Fruit fly (Drosophila melanogaster): ENCODE data around the gene Ge-1.
A peak's percentile ranks its signal among the peaks of the same experiment; 100 is the strongest.

Gene Ge-1

DNA sequence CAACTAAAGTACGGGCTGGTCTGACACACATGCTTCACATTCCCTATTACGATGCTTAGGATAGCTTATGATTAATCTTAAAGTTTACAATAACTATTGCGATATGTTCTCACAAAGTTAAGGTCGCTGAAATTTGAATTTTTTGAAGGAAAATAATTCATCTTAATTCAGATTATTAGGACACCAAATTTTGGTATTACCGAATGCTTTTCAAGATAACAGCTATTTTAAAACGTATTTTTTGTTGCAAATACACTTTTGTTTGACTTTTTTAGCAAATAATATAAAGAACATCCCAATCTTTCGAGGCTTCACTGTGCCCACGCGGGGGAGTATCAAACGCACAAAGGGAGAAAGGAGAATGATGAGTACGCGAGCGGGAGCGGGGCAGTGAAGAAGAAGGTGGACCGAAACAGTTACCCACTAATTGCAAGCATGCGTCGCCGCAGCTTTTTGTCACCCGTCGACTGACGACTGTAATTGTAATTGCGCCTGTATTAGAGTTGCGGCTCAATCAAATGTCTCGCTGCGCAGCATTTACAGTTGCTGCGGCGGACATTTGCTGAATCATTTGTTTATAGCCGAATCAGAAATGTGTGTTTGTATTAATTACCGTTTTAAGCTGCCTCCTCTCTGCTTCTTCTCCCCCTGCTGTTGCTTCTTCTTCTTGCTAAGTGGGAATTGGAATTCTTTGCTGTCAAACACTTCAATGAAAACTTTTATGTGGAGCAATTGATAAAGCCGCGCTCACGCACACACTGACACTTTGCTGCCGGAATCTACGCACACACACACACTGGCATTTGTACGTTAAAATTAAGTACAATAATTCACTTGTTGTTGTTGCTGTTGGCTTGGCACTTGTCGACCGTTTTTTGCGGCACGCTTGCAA, 34.5 kb downstream of the Ge-1 start (continued):
- TF ChIP-seq jigr1 (GFP tag; IDR thresholded peaks at IDR 0.05) = no peak
- peak; percentile 37; the same call in 2 of the 3 replicates for TF ChIP-seq row (GFP tag; IDR thresholded peaks at IDR 0.05)
- peak; percentile 30 for TF ChIP-seq zfh2 (GFP tag; optimal IDR thresholded peaks at IDR 0.05)
- TF ChIP-seq lmd (GFP tag; IDR thresholded peaks at IDR 0.05) = peak; percentile 34; the same call in 1 of the 2 replicates
- TF ChIP-seq tll (GFP tag; optimal IDR thresholded peaks at IDR 0.05) = no peak
- no peak for TF ChIP-seq NK7.1 (GFP tag; optimal IDR thresholded peaks at IDR 0.05)
- TF ChIP-seq CG15696 (tag; optimal IDR thresholded peaks at IDR 0.05) = no peak
- no peak for TF ChIP-seq vvl (GFP tag; IDR thresholded peaks at IDR 0.05)
- TF ChIP-seq chif (GFP tag; optimal IDR thresholded peaks at IDR 0.05) = no peak
- no peak for TF ChIP-seq CG3847 (GFP tag; IDR thresholded peaks at IDR 0.05)
- no peak for TF ChIP-seq YL-1 (GFP tag; optimal IDR thresholded peaks at IDR 0.05)
- no peak for TF ChIP-seq Hmr (GFP tag; optimal IDR thresholded peaks at IDR 0.05)
- TF ChIP-seq Jarid2 (GFP tag; optimal IDR thresholded peaks at IDR 0.05) = no peak
- TF ChIP-seq phol (tag; optimal IDR thresholded peaks at IDR 0.05) = peak; percentile 1
- TF ChIP-seq H15 (GFP tag; IDR thresholded peaks at IDR 0.05) = 0 out of 3 replicates have a peak, but pooled peaks have one; percentile 28
- no peak for TF ChIP-seq dmrt11E (tag; optimal IDR thresholded peaks at IDR 0.05)
- TF ChIP-seq HLH54F (GFP tag; optimal IDR thresholded peaks at IDR 0.05) = peak; percentile 48
- TF ChIP-seq trem (tag; optimal IDR thresholded peaks at IDR 0.05) = no peak
- TF ChIP-seq NfI (GFP tag; optimal IDR thresholded peaks at IDR 0.05) = no peak
- TF ChIP-seq Hand (GFP tag; optimal IDR thresholded peaks at IDR 0.05) = no peak

DNA sequence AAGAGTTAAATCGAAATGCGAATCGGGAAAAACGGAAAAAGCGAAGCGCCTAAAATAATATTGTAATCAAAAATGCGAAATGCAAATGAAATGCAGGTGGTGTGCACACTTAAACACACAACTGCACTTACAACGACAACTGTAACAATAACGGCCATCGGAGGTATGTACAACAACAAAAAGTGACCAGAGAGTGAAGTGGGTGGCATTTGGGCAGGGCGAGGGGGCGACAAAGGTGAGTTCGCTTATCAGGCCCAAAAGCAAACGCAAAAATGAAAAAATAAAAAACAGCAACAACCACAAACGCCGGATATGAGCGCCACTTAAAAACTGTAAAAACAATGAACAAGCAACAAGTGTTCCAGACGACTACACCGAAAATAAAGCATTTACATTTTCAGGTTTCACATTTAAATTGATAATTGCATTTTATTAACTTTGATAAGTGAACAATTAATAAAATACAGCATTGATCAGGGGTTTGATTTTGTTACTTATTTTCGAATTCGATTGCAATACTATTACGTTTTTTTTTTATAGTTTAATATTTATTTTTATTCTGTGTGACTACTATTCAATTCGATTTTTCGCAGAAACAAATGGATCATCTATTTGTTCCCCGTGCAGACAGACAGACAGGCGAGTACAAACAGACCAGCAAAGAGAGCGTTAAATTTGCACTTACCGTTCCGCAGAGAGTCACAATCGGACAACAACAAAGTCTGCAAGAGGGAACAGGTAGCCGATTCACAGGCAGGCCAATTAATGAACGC, 35.4 kb downstream of the Ge-1 start:
- no peak for TF ChIP-seq pita (GFP tag; optimal IDR thresholded peaks at IDR 0.05)
- TF ChIP-seq zen2 (GFP tag; IDR thresholded peaks at IDR 0.05; ENCODE audit: partially characterized antibody) = no peak
- TF ChIP-seq CG7786 (GFP tag; optimal IDR thresholded peaks at IDR 0.05) = no peak
- TF ChIP-seq Atf3 (GFP tag; optimal IDR thresholded peaks at IDR 0.05) = no peak
- no peak for TF ChIP-seq CTCF (GFP tag; optimal IDR thresholded peaks at IDR 0.05)
- no peak for TF ChIP-seq Usf (GFP tag; optimal IDR thresholded peaks at IDR 0.05)
- peak; percentile 66; the same call in 2 of the 3 replicates for TF ChIP-seq dysf (GFP tag; IDR thresholded peaks at IDR 0.05)
- TF ChIP-seq Adf1 (GFP tag; IDR thresholded peaks at IDR 0.05) = no peak
- TF ChIP-seq tx (GFP tag; optimal IDR thresholded peaks at IDR 0.05) = no peak
- no peak for TF ChIP-seq CG1024 (GFP tag; IDR thresholded peaks at IDR 0.05)
- TF ChIP-seq sc (optimal IDR thresholded peaks at IDR 0.05) = no peak
- no peak for TF ChIP-seq sc (GFP tag; optimal IDR thresholded peaks at IDR 0.05)
- TF ChIP-seq GATAe (GFP tag; conservative IDR thresholded peaks at IDR 0.05) = no peak
- no peak for TF ChIP-seq CG17359 (tag; optimal IDR thresholded peaks at IDR 0.05)
- TF ChIP-seq CG16813 (GFP tag; IDR thresholded peaks at IDR 0.05; ENCODE audit: partially characterized antibody) = no peak
- TF ChIP-seq CG10565 (GFP tag; optimal IDR thresholded peaks at IDR 0.05) = no peak
- no peak for TF ChIP-seq bowl (GFP tag; IDR thresholded peaks at IDR 0.05)
- no peak for TF ChIP-seq ems (GFP tag; optimal IDR thresholded peaks at IDR 0.05)
- peak; percentile 38 for TF ChIP-seq NfI (GFP tag; optimal IDR thresholded peaks at IDR 0.05)
- peak; percentile 48; the same call in 1 of the 3 replicates for TF ChIP-seq CG34422 (GFP tag; IDR thresholded peaks at IDR 0.05)
- TF ChIP-seq CG14965 (GFP tag; optimal IDR thresholded peaks at IDR 0.05; ENCODE audit: borderline replicate concordance) = no peak
- no peak; the same call in 1 of the 2 replicates for TF ChIP-seq CG11247 (GFP tag; IDR thresholded peaks at IDR 0.05)
- TF ChIP-seq CoRest (tag; optimal IDR thresholded peaks at IDR 0.05) = peak; percentile 58
- peak; percentile 55 for TF ChIP-seq CG31224 (GFP tag; IDR thresholded peaks at IDR 0.05)
- TF ChIP-seq mld (GFP tag; IDR thresholded peaks at IDR 0.05; ENCODE audit: partially characterized antibody) = no peak
- TF ChIP-seq croc (GFP tag; conservative IDR thresholded peaks at IDR 0.05) = no peak
- TF ChIP-seq CG10979 (tag; optimal IDR thresholded peaks at IDR 0.05) = no peak
- no peak for TF ChIP-seq HLH54F (GFP tag; optimal IDR thresholded peaks at IDR 0.05)
- no peak for TF ChIP-seq B-H2 (GFP tag; optimal IDR thresholded peaks at IDR 0.05)
- no peak for TF ChIP-seq CG15696 (tag; optimal IDR thresholded peaks at IDR 0.05)

All from whole organism, embryonic.